Fruit fly (Drosophila melanogaster): ENCODE data around the gene Fhos.

The Fhos gene

dm6 chr3L:8751262-8751661 is 2.2 kb upstream of the Fhos start (continued):
- no peak for TF ChIP-seq h (optimal IDR thresholded peaks at IDR 0.05)
- no peak for TF ChIP-seq Lim3 (GFP tag; IDR thresholded peaks at IDR 0.05)
- TF ChIP-seq ewg (GFP tag; optimal IDR thresholded peaks at IDR 0.05): peak; percentile 44
- TF ChIP-seq esg (GFP tag; conservative IDR thresholded peaks at IDR 0.05): peak; percentile 55; the same call in 1 of the 2 replicates
- no peak for TF ChIP-seq inv (GFP tag; IDR thresholded peaks at IDR 0.05; ENCODE audit: partially characterized antibody)
- TF ChIP-seq psq (GFP tag; optimal IDR thresholded peaks at IDR 0.05): no peak
- peak; percentile 8 for TF ChIP-seq CG13624 (GFP tag; optimal IDR thresholded peaks at IDR 0.05)
- TF ChIP-seq fd64A (GFP tag; optimal IDR thresholded peaks at IDR 0.05): peak; percentile 0
- TF ChIP-seq hkb (optimal IDR thresholded peaks at IDR 0.05): no peak
- peak; percentile 69 for TF ChIP-seq hkb (GFP tag; IDR thresholded peaks at IDR 0.05)
- TF ChIP-seq CG12769 (tag; optimal IDR thresholded peaks at IDR 0.05): no peak
- TF ChIP-seq CG10565 (GFP tag; optimal IDR thresholded peaks at IDR 0.05): no peak
- TF ChIP-seq Hr39 (optimal IDR thresholded peaks at IDR 0.05): no peak
- TF ChIP-seq Six4 (GFP tag; optimal IDR thresholded peaks at IDR 0.05): no peak
- TF ChIP-seq Dll (GFP tag; IDR thresholded peaks at IDR 0.05; ENCODE audit: partially characterized antibody): no peak
- no peak for TF ChIP-seq Sin3A (optimal IDR thresholded peaks at IDR 0.05)
- no peak for TF ChIP-seq CG31388 (GFP tag; optimal IDR thresholded peaks at IDR 0.05)
- no peak for TF ChIP-seq CG13123 (GFP tag; optimal IDR thresholded peaks at IDR 0.05)
- TF ChIP-seq CG15696 (tag; optimal IDR thresholded peaks at IDR 0.05): no peak
- TF ChIP-seq chinmo (GFP tag; IDR thresholded peaks at IDR 0.05; ENCODE audit: partially characterized antibody): no peak
- TF ChIP-seq CG14710 (tag; optimal IDR thresholded peaks at IDR 0.05): peak; percentile 21
- no peak for TF ChIP-seq CG17912 (GFP tag; optimal IDR thresholded peaks at IDR 0.05)
- peak; percentile 4 for TF ChIP-seq Lhr (GFP tag; optimal IDR thresholded peaks at IDR 0.05)
- TF ChIP-seq CG7556 (GFP tag; optimal IDR thresholded peaks at IDR 0.05): peak; percentile 47
- no peak for TF ChIP-seq CG11247 (GFP tag; IDR thresholded peaks at IDR 0.05)
- TF ChIP-seq sc (optimal IDR thresholded peaks at IDR 0.05): no peak
- peak; percentile 36 for TF ChIP-seq sc (GFP tag; optimal IDR thresholded peaks at IDR 0.05)
- no peak for TF ChIP-seq CG6683 (GFP tag; optimal IDR thresholded peaks at IDR 0.05)
- TF ChIP-seq Fer2 (tag; optimal IDR thresholded peaks at IDR 0.05): no peak
- TF ChIP-seq bsh (GFP tag; optimal IDR thresholded peaks at IDR 0.05): peak in 1 of 2 experiments; percentile 72
- TF ChIP-seq CG17359 (tag; optimal IDR thresholded peaks at IDR 0.05): peak; percentile 85
- TF ChIP-seq salm (tag; optimal IDR thresholded peaks at IDR 0.05): peak; percentile 61
- no peak for TF ChIP-seq HmgD (GFP tag; optimal IDR thresholded peaks at IDR 0.05)
- TF ChIP-seq CG17361 (GFP tag; IDR thresholded peaks at IDR 0.05): 0 out of 3 replicates have a peak, but pooled peaks have one; percentile 35
- TF ChIP-seq jing (GFP tag; optimal IDR thresholded peaks at IDR 0.05): peak; percentile 2
- TF ChIP-seq CG12659 (GFP tag; optimal IDR thresholded peaks at IDR 0.05): peak; percentile 41
- peak; percentile 64 for TF ChIP-seq CG10979 (tag; optimal IDR thresholded peaks at IDR 0.05)
- TF ChIP-seq CG6175 (GFP tag; IDR thresholded peaks at IDR 0.05): no peak
- peak; percentile 61 for TF ChIP-seq Xrp1 (GFP tag; IDR thresholded peaks at IDR 0.05)
- peak; percentile 49 for TF ChIP-seq pum (GFP tag; optimal IDR thresholded peaks at IDR 0.05)
- TF ChIP-seq gsb (GFP tag; IDR thresholded peaks at IDR 0.05): no peak
- TF ChIP-seq CG14667 (GFP tag; IDR thresholded peaks at IDR 0.05): no peak
- TF ChIP-seq Sox102F (GFP tag; optimal IDR thresholded peaks at IDR 0.05): peak; percentile 85
- no peak for TF ChIP-seq CG12744 (GFP tag; optimal IDR thresholded peaks at IDR 0.05)
- TF ChIP-seq CG9215 (GFP tag; IDR thresholded peaks at IDR 0.05): no peak
- peak; percentile 50; the same call in 1 of the 3 replicates for TF ChIP-seq CG34422 (GFP tag; IDR thresholded peaks at IDR 0.05)
- no peak for TF ChIP-seq pfk (GFP tag; optimal IDR thresholded peaks at IDR 0.05)
- no peak for TF ChIP-seq lov (optimal IDR thresholded peaks at IDR 0.05)
- no peak for TF ChIP-seq lov (GFP tag; IDR thresholded peaks at IDR 0.05)
- no peak for TF ChIP-seq ash1 (GFP tag; optimal IDR thresholded peaks at IDR 0.05)
- TF ChIP-seq CG9817 (tag; optimal IDR thresholded peaks at IDR 0.05): no peak
- TF ChIP-seq CG5180 (GFP tag; optimal IDR thresholded peaks at IDR 0.05): peak; percentile 34
- TF ChIP-seq CG1832 (GFP tag; optimal IDR thresholded peaks at IDR 0.05): no peak

All from whole organism, embryonic.